Fruit fly (Drosophila melanogaster): ENCODE data around the gene CG13314.

dm6 chr3L:9013745-9014144 is 32.1 kb downstream of the CG13314 start:
- no peak for TF ChIP-seq CTCF (optimal IDR thresholded peaks at IDR 0.05)
- TF ChIP-seq CG8478 (optimal IDR thresholded peaks at IDR 0.05), result no peak

Data from S2 (cell line).